Fruit fly (Drosophila melanogaster): ENCODE data around the gene CG10098.

Gene CG10098

dm6 chr3R:7089522-7090336 is 34.6 kb upstream of the CG10098 start (continued):
- TF ChIP-seq tap (tag; optimal IDR thresholded peaks at IDR 0.05) (peak; percentile 15), NFAT (GFP tag; IDR thresholded peaks at IDR 0.05) (no peak), yki (optimal IDR thresholded peaks at IDR 0.05) (no peak), CG3995 (GFP tag; optimal IDR thresholded peaks at IDR 0.05) (no peak), da (GFP tag; optimal IDR thresholded peaks at IDR 0.05) (peak; percentile 53), gsb (GFP tag; IDR thresholded peaks at IDR 0.05) (no peak), so (GFP tag; IDR thresholded peaks at IDR 0.05) (peak; percentile 43; the same call in 2 of the 3 replicates), seq (GFP tag; IDR thresholded peaks at IDR 0.05) (no peak), CG1529 (GFP tag; optimal IDR thresholded peaks at IDR 0.05) (peak; percentile 10), MBD-R2 (GFP tag; IDR thresholded peaks at IDR 0.05) (peak; percentile 40; the same call in 1 of the 2 replicates), CG8281 (tag; optimal IDR thresholded peaks at IDR 0.05) (no peak), caup (GFP tag; optimal IDR thresholded peaks at IDR 0.05; ENCODE audit: severe bottlenecking) (peak; percentile 3), CG2129 (GFP tag; IDR thresholded peaks at IDR 0.05; ENCODE audit: partially characterized antibody) (no peak), CG18262 (tag; optimal IDR thresholded peaks at IDR 0.05) (no peak), CG2202 (tag; optimal IDR thresholded peaks at IDR 0.05) (no peak), sr (GFP tag; IDR thresholded peaks at IDR 0.05) (peak; percentile 93), CG31224 (GFP tag; IDR thresholded peaks at IDR 0.05) (peak; percentile 65), amos (GFP tag; IDR thresholded peaks at IDR 0.05; ENCODE audit: partially characterized antibody) (0 out of 2 replicates have a peak, but pooled peaks have one; percentile 11), kay (GFP tag; optimal IDR thresholded peaks at IDR 0.05) (no peak), pzg (GFP tag; optimal IDR thresholded peaks at IDR 0.05) (no peak), sug (tag; optimal IDR thresholded peaks at IDR 0.05) (no peak), CG30020 (tag; optimal IDR thresholded peaks at IDR 0.05) (peak; percentile 67), CG6765 (GFP tag; optimal IDR thresholded peaks at IDR 0.05) (peak; percentile 21), CG13624 (GFP tag; optimal IDR thresholded peaks at IDR 0.05) (no peak), Vsx1 (GFP tag; optimal IDR thresholded peaks at IDR 0.05) (no peak), kni (GFP tag; optimal IDR thresholded peaks at IDR 0.05) (peak; percentile 84), CTCF (GFP tag; optimal IDR thresholded peaks at IDR 0.05) (no peak), CG14014 (GFP tag; IDR thresholded peaks at IDR 0.05) (0 out of 2 replicates have a peak, but pooled peaks have one; percentile 11), dan (GFP tag; IDR thresholded peaks at IDR 0.05) (no peak), CG34224 (GFP tag; IDR thresholded peaks at IDR 0.05; ENCODE audit: partially characterized antibody) (peak; percentile 40; the same call in 1 of the 3 replicates), tx (GFP tag; optimal IDR thresholded peaks at IDR 0.05) (peak; percentile 31), CG13775 (GFP tag; optimal IDR thresholded peaks at IDR 0.05) (no peak), ewg (GFP tag; optimal IDR thresholded peaks at IDR 0.05) (no peak), CG7357 (GFP tag; IDR thresholded peaks at IDR 0.05) (no peak), HLHmδ (GFP tag; optimal IDR thresholded peaks at IDR 0.05) (peak; percentile 61), CG15514 (GFP tag; optimal IDR thresholded peaks at IDR 0.05) (peak; percentile 88), dm (GFP tag; optimal IDR thresholded peaks at IDR 0.05) (peak; percentile 3), CG2199 (GFP tag; IDR thresholded peaks at IDR 0.05) (peak; percentile 77; the same call in 2 of the 3 replicates), CG7786 (GFP tag; optimal IDR thresholded peaks at IDR 0.05) (no peak)

- TF ChIP-seq CG8478 (optimal IDR thresholded peaks at IDR 0.05): no peak
- peak; percentile 33 for TF ChIP-seq ash1 (GFP tag; optimal IDR thresholded peaks at IDR 0.05)
- no peak for TF ChIP-seq CG3163 (GFP tag; optimal IDR thresholded peaks at IDR 0.05)
- no peak for TF ChIP-seq nerfin-1 (tag; optimal IDR thresholded peaks at IDR 0.05)
- no peak for TF ChIP-seq trem (tag; optimal IDR thresholded peaks at IDR 0.05)
- no peak for TF ChIP-seq CG17186 (GFP tag; optimal IDR thresholded peaks at IDR 0.05)
- no peak for TF ChIP-seq CG1233 (GFP tag; optimal IDR thresholded peaks at IDR 0.05)
- TF ChIP-seq lmd (GFP tag; IDR thresholded peaks at IDR 0.05): no peak
- TF ChIP-seq CG30020 (tag; optimal IDR thresholded peaks at IDR 0.05): no peak
- TF ChIP-seq Stat92E (GFP tag; optimal IDR thresholded peaks at IDR 0.05): no peak
- no peak for TF ChIP-seq dimm (GFP tag; IDR thresholded peaks at IDR 0.05)
- no peak for TF ChIP-seq croc (GFP tag; conservative IDR thresholded peaks at IDR 0.05)
- no peak for TF ChIP-seq CG9797 (GFP tag; optimal IDR thresholded peaks at IDR 0.05)
- no peak for TF ChIP-seq tap (tag; optimal IDR thresholded peaks at IDR 0.05)
Measured at dm6 chr3R:7090337-7090830, 34.0 kb upstream of the CG10098 start.
